Worm (Caenorhabditis elegans) whole organism, young adult: ENCODE measurements around the gene M04D8.8.

ENCODE experiments used
- F23B12.7 ChIP-seq: sonication (generic microtip); optimal IDR thresholded peaks from 2 replicates; lab custom pipeline; 2017; ENCODE audit warnings: missing genetic modification characterization, mild to moderate bottlenecking, missing compliant biosample characterization, antibody characterized with exemption, moderate library complexity; ENCODE audit not compliant: insufficient read depth
- F57A8.1 ChIP-seq: fragments of 200-800 bp; sonication (Bioruptor generic); optimal IDR thresholded peaks from 2 replicates; lab custom pipeline; 2018; ENCODE audit warnings: mild to moderate bottlenecking, missing genetic modification characterization, moderate library complexity, missing compliant biosample characterization
- Y95B8A.8 ChIP-seq: fragments of 200-800 bp; sonication (Bioruptor generic); IDR thresholded peaks from 2 replicates; pipeline ENCODE4 v1.3.6; 2022; ENCODE audit warnings: missing genetic modification reagents, missing genetic modification characterization, missing compliant biosample characterization
- akir-1 ChIP-seq: fragments of 200-800 bp; sonication (Bioruptor generic); optimal IDR thresholded peaks from 2 replicates; lab custom pipeline; 2018; ENCODE audit warnings: mild to moderate bottlenecking, missing genetic modification characterization, moderate library complexity, missing compliant biosample characterization
- ama-1 ChIP-seq, 3 experiments: fragments of 150-350 bp in 1 of 3; sonication (generic microtip) in 2 of 3; optimal IDR thresholded peaks; 2 replicates each; lab custom pipeline; 2014 to 2018; ENCODE audit warnings: missing biosample characterization in 2 of 3, missing genetic modification characterization in 2 of 3, missing genetic modification reagents in 2 of 3
- aptf-3 ChIP-seq: fragments of 200-800 bp; sonication (Bioruptor generic); IDR thresholded peaks from 2 replicates; pipeline ENCODE4 v1.3.6; 2022; ENCODE audit warnings: missing genetic modification characterization, missing compliant biosample characterization
- athp-1 ChIP-seq: sonication (generic microtip); optimal IDR thresholded peaks from 2 replicates; lab custom pipeline; 2017; ENCODE audit warnings: mild to moderate bottlenecking, missing genetic modification characterization, missing compliant biosample characterization
- cebp-1 ChIP-seq, 2 experiments: fragments of 200-800 bp in 1 of 2; sonication (Bioruptor generic) in 1 of 2; sonication (generic microtip) in 1 of 2; IDR thresholded peaks in 1 of 2; optimal IDR thresholded peaks in 1 of 2; 2 replicates each; pipeline versions ENCODE4 v1.3.6 to Lab custom; 2017 to 2022; ENCODE audit warnings: missing compliant biosample characterization in 2 of 2, missing genetic modification characterization in 2 of 2, mild to moderate bottlenecking in 1 of 2, missing genetic modification reagents in 1 of 2, moderate library complexity in 1 of 2
- die-1 ChIP-seq: sonication (generic microtip); optimal IDR thresholded peaks from 2 replicates; lab custom pipeline; 2016; ENCODE audit warnings: missing genotype, mild to moderate bottlenecking, missing genetic modification characterization, missing compliant biosample characterization
- dox-1 ChIP-seq: fragments of 200-800 bp; sonication (Bioruptor generic); IDR thresholded peaks from 2 replicates; pipeline ENCODE4 v1.3.6; 2022; ENCODE audit warnings: missing genetic modification reagents, missing genetic modification characterization, missing compliant biosample characterization
- dpl-1 ChIP-seq: fragments of 150-350 bp; optimal IDR thresholded peaks from 2 replicates; lab custom pipeline; 2014; ENCODE audit warnings: missing biosample characterization, missing genetic modification reagents, missing genetic modification characterization
- ets-4 ChIP-seq: fragments of 200-800 bp; sonication (Bioruptor generic); optimal IDR thresholded peaks from 2 replicates; lab custom pipeline; 2018; ENCODE audit warnings: mild to moderate bottlenecking, missing genetic modification characterization, missing compliant biosample characterization
- fkh-3 ChIP-seq: sonication (generic microtip); optimal IDR thresholded peaks from 2 replicates; lab custom pipeline; 2016; ENCODE audit warnings: mild to moderate bottlenecking, missing genetic modification characterization, missing compliant biosample characterization
- him-1 ChIP-seq: sonication (generic microtip); optimal IDR thresholded peaks from 2 replicates; lab custom pipeline; 2016; ENCODE audit warnings: missing genotype, missing genetic modification reagents, missing genetic modification characterization, missing compliant biosample characterization
- hlh-12 ChIP-seq: sonication (generic microtip); optimal IDR thresholded peaks from 2 replicates; lab custom pipeline; 2016; ENCODE audit warnings: missing genetic modification characterization, missing compliant biosample characterization
- let-526 ChIP-seq: fragments of 200-800 bp; sonication (Bioruptor generic); IDR thresholded peaks from 2 replicates; pipeline ENCODE4 v1.3.6; 2022; ENCODE audit warnings: missing genetic modification reagents, missing genetic modification characterization, missing compliant biosample characterization
- lin-40 ChIP-seq: sonication (generic microtip); optimal IDR thresholded peaks from 2 replicates; lab custom pipeline; 2016; ENCODE audit warnings: missing genetic modification characterization, mild to moderate bottlenecking, missing compliant biosample characterization, missing genotype, missing genetic modification reagents
- madf-10 ChIP-seq: sonication (generic microtip); optimal IDR thresholded peaks from 2 replicates; lab custom pipeline; 2016; ENCODE audit warnings: mild to moderate bottlenecking, missing genetic modification characterization, missing compliant biosample characterization
- madf-3 ChIP-seq: fragments of 200-800 bp; sonication (Bioruptor generic); IDR thresholded peaks from 2 replicates; pipeline ENCODE4 v1.3.6; 2022; ENCODE audit warnings: missing genetic modification reagents, missing genetic modification characterization, missing compliant biosample characterization
- madf-6 ChIP-seq: fragments of 200-800 bp; sonication (Bioruptor generic); IDR thresholded peaks from 2 replicates; pipeline ENCODE4 v1.3.6; 2022; ENCODE audit warnings: missing genetic modification reagents, missing genetic modification characterization, missing compliant biosample characterization
- mes-4 ChIP-seq: sonication (generic microtip); optimal IDR thresholded peaks from 2 replicates; lab custom pipeline; 2016; ENCODE audit warnings: missing genotype, missing genetic modification characterization, missing compliant biosample characterization
- pha-4 ChIP-seq: fragments of 150-350 bp; sonication (generic microtip); optimal IDR thresholded peaks from 2 replicates; lab custom pipeline; 2014; ENCODE audit warnings: missing biosample characterization, missing genetic modification reagents, missing genetic modification characterization
- rcor-1 ChIP-seq: fragments of 200-800 bp; sonication (Bioruptor generic); IDR thresholded peaks from 2 replicates; pipeline ENCODE4 v1.3.6; 2022; ENCODE audit warnings: missing genetic modification reagents, missing genetic modification characterization, missing compliant biosample characterization
- repo-1 ChIP-seq: sonication (generic microtip); optimal IDR thresholded peaks from 2 replicates; lab custom pipeline; 2017; ENCODE audit warnings: mild to moderate bottlenecking, missing genetic modification characterization, missing compliant biosample characterization
- snpc-1.1 ChIP-seq: sonication (generic microtip); optimal IDR thresholded peaks from 2 replicates; lab custom pipeline; 2017; ENCODE audit warnings: missing genetic modification characterization, mild to moderate bottlenecking, missing compliant biosample characterization, antibody characterized with exemption, moderate library complexity, missing genotype, missing genetic modification reagents; ENCODE audit not compliant: insufficient read depth
- snpc-4 ChIP-seq, 5 experiments: fragments of 150-350 bp in 1 of 5; sonication (generic microtip) in 4 of 5; optimal IDR thresholded peaks; 2 replicates each; lab custom pipeline; 2014 to 2018; ENCODE audit warnings: missing genetic modification characterization in 5 of 5, missing biosample characterization in 3 of 5, antibody characterized with exemption in 2 of 5, mild to moderate bottlenecking in 2 of 5, missing compliant biosample characterization in 2 of 5, missing genotype in 2 of 5, moderate library complexity in 2 of 5, missing genetic modification reagents in 1 of 5
- tbx-9 ChIP-seq: sonication (generic microtip); optimal IDR thresholded peaks from 2 replicates; lab custom pipeline; 2016; ENCODE audit warnings: borderline replicate concordance, missing genetic modification characterization, inconsistent platforms, missing compliant biosample characterization
- unc-130 ChIP-seq: sonication (generic microtip); optimal IDR thresholded peaks from 2 replicates; lab custom pipeline; 2016; ENCODE audit warnings: missing genetic modification reagents, missing genetic modification characterization, missing compliant biosample characterization
- xnd-1 ChIP-seq: sonication (generic microtip); optimal IDR thresholded peaks from 2 replicates; lab custom pipeline; 2016; ENCODE audit warnings: missing genotype, missing genetic modification reagents, missing genetic modification characterization, missing compliant biosample characterization
- ztf-6 ChIP-seq: fragments of 200-800 bp; sonication (Bioruptor generic); IDR thresholded peaks from 2 replicates; pipeline ENCODE4 v1.3.6; 2022; ENCODE audit warnings: missing genetic modification reagents, missing genetic modification characterization, missing compliant biosample characterization

Gene M04D8.8

DNA sequence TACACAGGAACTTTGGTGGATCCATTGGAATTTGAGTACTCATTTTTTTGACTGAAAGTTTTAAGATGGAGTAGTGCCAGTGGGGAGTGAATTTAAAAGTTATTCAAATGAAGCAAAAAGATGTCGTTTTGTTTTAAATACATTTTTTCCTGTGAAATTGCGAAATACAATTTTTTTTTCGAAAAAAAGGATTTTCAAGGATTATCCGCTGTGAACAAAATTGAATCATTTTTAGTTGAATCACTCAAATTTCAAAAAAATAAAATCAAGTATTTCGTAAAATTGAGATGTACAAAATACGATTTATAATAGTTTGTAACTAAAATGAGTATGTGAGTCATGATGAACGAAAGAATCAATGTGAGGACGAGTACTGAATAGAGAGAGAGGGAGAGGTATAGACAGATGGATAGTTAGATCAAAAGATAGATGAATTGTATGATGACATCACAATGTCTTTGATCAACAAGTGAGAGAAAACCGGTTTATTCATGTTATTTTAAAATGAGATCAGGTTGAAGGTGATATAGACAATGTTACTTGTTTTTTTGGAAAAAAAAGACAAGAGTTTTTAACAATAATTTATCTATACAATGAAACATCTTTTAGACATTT lies 27.1 kb upstream of the M04D8.8 start, which contains the start of gene C05B5.8:
C05B5.8 (minus strand) TSS at position 51 of the 615 bp plus-strand sequence.
- TF ChIP-seq madf-6 (GFP tag; lab: Robert Waterston, UW), result no peak
- TF ChIP-seq F57A8.1 (GFP tag; lab: Kevin White, UChicago), result no peak
- no peak for TF ChIP-seq mes-4 (tag; lab: Kevin White, UChicago)

DNA sequence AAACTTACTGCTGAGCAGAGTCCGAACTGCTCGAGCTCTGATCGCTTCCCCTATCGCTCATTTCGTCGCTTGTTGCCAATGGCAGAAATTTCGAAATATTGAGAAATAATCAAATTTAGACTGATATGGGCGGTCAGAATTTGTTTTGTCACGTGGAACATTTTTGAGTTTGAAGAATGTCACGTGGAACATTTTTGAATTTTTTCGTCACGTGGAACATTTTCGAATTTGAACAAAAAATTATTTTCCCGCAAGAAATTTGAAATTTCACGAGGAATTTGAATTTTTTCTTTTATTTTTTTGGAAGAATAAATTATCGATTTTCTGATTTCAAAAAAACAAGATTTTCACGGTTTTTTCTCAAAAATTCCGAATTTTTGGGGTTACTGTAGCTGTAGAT lies 23.9 kb upstream of the M04D8.8 start, which contains the start of gene fbxa-155:
fbxa-155 (minus strand) TSS at position 101 of the 400 bp plus-strand sequence.
- TF ChIP-seq dpl-1 (GFP tag; lab: Kevin White, UChicago) (no peak), ztf-6 (GFP tag; lab: Robert Waterston, UW) (no peak), akir-1 (no peak), cebp-1 (GFP tag; IDR thresholded peaks at IDR 0.05; lab: Robert Waterston, UW) (no peak), cebp-1 (tag; optimal IDR thresholded peaks at IDR 0.05; lab: Kevin White, UChicago) (no peak), let-526 (GFP tag; lab: Robert Waterston, UW) (no peak), snpc-1.1 (tag; lab: Kevin White, UChicago) (no peak), repo-1 (tag; lab: Kevin White, UChicago) (no peak), F57A8.1 (GFP tag; lab: Kevin White, UChicago) (no peak), tbx-9 (tag; lab: Kevin White, UChicago) (no peak), unc-130 (GFP tag; lab: Kevin White, UChicago) (no peak), athp-1 (tag; lab: Kevin White, UChicago) (no peak), fkh-3 (tag; lab: Kevin White, UChicago) (no peak), ama-1 (optimal IDR thresholded peaks at IDR 0.05; lab: Kevin White, UChicago) (no peak), ama-1 (GFP tag; optimal IDR thresholded peaks at IDR 0.05; lab: Kevin White, UChicago) (no peak), pha-4 (no peak), lin-40 (no peak), him-1 (tag; lab: Kevin White, UChicago) (no peak), rcor-1 (GFP tag; lab: Robert Waterston, UW) (no peak), die-1 (no peak), madf-3 (GFP tag; lab: Robert Waterston, UW) (no peak)

DNA sequence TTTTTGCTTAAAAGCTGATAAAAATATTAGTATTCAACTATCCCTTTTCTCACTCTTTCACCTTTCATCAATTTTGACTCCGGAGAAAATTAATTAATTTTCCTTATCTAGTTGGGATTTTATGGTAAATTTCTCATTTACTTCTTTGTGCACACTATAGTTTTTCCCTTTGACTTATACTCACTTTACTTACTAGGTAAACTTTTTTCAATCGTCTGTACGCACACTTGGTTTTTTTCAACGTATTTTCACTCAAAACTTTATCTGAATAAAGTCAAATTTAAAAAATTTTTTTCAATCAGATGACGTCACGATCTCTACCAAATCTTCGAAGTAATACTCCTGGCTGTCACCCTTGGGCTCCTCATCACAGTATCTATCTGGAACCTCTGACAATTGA lies 21.8 kb upstream of the M04D8.8 start, which contains the start of gene C05B5.16:
C05B5.16 (plus strand) TSS at position 301 of the 400 bp plus-strand sequence.
- TF ChIP-seq Y95B8A.8 (GFP tag; lab: Robert Waterston, UW) (no peak), dox-1 (GFP tag; lab: Robert Waterston, UW) (no peak), ets-4 (GFP tag; lab: Kevin White, UChicago) (no peak), snpc-4 (GFP tag; optimal IDR thresholded peaks at IDR 0.05; lab: Kevin White, UChicago) (no peak), snpc-4 (tag; optimal IDR thresholded peaks at IDR 0.05; lab: Kevin White, UChicago) (no peak), hlh-12 (tag; lab: Kevin White, UChicago) (no peak)

DNA sequence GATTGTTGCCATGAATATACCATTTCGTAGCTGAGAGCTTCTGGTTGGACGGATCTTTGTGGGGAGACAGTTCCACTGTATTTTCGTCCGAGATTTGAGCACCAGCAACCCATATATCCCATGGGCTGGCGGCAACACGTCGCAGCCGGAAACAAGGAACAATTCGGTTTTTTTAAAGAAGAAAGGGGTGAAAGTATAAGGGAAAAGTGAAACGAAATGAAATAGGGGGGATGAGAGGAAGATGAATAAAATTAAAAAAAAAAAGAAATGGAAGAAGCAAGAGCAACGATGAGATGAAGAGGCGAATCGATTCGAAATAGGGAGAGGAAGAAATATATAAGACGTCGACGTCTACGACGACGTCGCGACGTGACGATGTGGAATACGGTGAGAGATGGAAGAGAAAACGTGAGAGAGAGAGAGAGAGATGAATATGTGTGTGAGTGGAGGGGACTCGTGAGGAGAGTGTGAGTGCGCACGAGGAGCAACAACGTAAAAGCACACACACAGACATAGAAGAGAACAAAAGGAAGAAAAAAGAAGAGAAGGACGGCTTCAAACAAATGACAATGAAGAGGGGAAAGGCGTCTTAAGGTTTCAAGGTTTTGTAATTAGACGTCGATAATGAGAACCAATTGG lies 17.4 kb upstream of the M04D8.8 start, which contains the start of gene rgs-1:
rgs-1 (minus strand) TSS at position 146 of the 639 bp plus-strand sequence.
- TF ChIP-seq madf-10 (tag; lab: Kevin White, UChicago) (peak; percentile 32), F23B12.7 (tag; lab: Kevin White, UChicago) (no peak), aptf-3 (GFP tag; lab: Robert Waterston, UW) (no peak), xnd-1 (tag; lab: Kevin White, UChicago) (no peak)
